Fruit fly (Drosophila melanogaster) whole organism, prepupa: Measurements from ENCODE around the gene Cubn2.

Source experiments
- CG11294 ChIP-seq: fragments of 200-800 bp; sonication (Bioruptor generic); IDR thresholded peaks from 2 replicates; pipeline ENCODE4 v1.3.6; 2022; ENCODE audit warnings: missing biosample characterization, missing genetic modification characterization
- CG11762 ChIP-seq: fragments of 200-800 bp; sonication (Bioruptor generic); optimal IDR thresholded peaks from 3 replicates; lab custom pipeline; 2016; ENCODE audit warnings: missing biosample characterization, missing genetic modification characterization; ENCODE audit not compliant: insufficient read depth
- CG11902 ChIP-seq: fragments of 200-800 bp; sonication (Bioruptor generic); optimal IDR thresholded peaks from 3 replicates; lab custom pipeline; 2016; ENCODE audit warnings: missing biosample characterization, missing genetic modification characterization
- CG1621 ChIP-seq: fragments of 200-800 bp; sonication (Bioruptor generic); optimal IDR thresholded peaks from 3 replicates; lab custom pipeline; 2018; ENCODE audit warnings: missing biosample characterization, mild to moderate bottlenecking, missing genetic modification characterization
- CG32006 ChIP-seq: fragments of 200-800 bp; sonication (Bioruptor generic); optimal IDR thresholded peaks from 3 replicates; lab custom pipeline; 2017; ENCODE audit warnings: missing biosample characterization, mild to moderate bottlenecking, missing genetic modification characterization
- CG34406 ChIP-seq: fragments of 200-800 bp; sonication (Bioruptor generic); optimal IDR thresholded peaks from 3 replicates; lab custom pipeline; 2016; ENCODE audit warnings: missing biosample characterization, missing genetic modification characterization
- CG3919 ChIP-seq: fragments of 200-800 bp; sonication (Bioruptor generic); optimal IDR thresholded peaks from 3 replicates; lab custom pipeline; 2016; ENCODE audit warnings: missing biosample characterization, missing genetic modification characterization
- CG6276 ChIP-seq: fragments of 200-800 bp; sonication (Bioruptor generic); optimal IDR thresholded peaks from 2 replicates; lab custom pipeline; 2017; ENCODE audit warnings: missing biosample characterization, mild to moderate bottlenecking, missing genetic modification characterization
- CG6808 ChIP-seq: fragments of 200-800 bp; sonication (Bioruptor generic); optimal IDR thresholded peaks from 3 replicates; lab custom pipeline; 2017; ENCODE audit warnings: missing biosample characterization, missing genetic modification characterization, mild to moderate bottlenecking, moderate library complexity, missing genetic modification reagents
- CG8119 ChIP-seq: fragments of 200-800 bp; sonication (Bioruptor generic); IDR thresholded peaks from 3 replicates; pipeline ENCODE4 v1.3.6; 2022; ENCODE audit warnings: missing biosample characterization, missing genetic modification characterization
- CG9139 ChIP-seq: fragments of 200-800 bp; sonication (Bioruptor generic); optimal IDR thresholded peaks from 3 replicates; lab custom pipeline; 2017; ENCODE audit warnings: missing biosample characterization, mild to moderate bottlenecking, missing genetic modification characterization
- Eip75B ChIP-seq: fragments of 200-800 bp; sonication (Bioruptor generic); optimal IDR thresholded peaks from 3 replicates; lab custom pipeline; 2016; ENCODE audit warnings: missing biosample characterization, missing genetic modification characterization
- Eip78C ChIP-seq: fragments of 200-800 bp; sonication (Bioruptor generic); peaks from one replicate; lab custom pipeline; 2016; ENCODE audit warnings: missing biosample characterization, missing genetic modification characterization
- Ets96B ChIP-seq: fragments of 200-800 bp; optimal IDR thresholded peaks from 2 replicates; lab custom pipeline; 2019; ENCODE audit warnings: missing biosample characterization, mild to moderate bottlenecking, missing genetic modification characterization, moderate library complexity
- Hr4 ChIP-seq: fragments of 200-800 bp; sonication (Bioruptor generic); optimal IDR thresholded peaks from 3 replicates; lab custom pipeline; 2016; ENCODE audit warnings: missing biosample characterization, missing genetic modification characterization
- Met ChIP-seq: fragments of 200-800 bp; sonication (Bioruptor generic); optimal IDR thresholded peaks from 3 replicates; lab custom pipeline; 2016; ENCODE audit warnings: missing biosample characterization, missing genetic modification characterization
- OdsH ChIP-seq: fragments of 200-800 bp; sonication (Bioruptor generic); optimal IDR thresholded peaks from 3 replicates; lab custom pipeline; 2016; ENCODE audit warnings: missing biosample characterization, missing genetic modification characterization
- Smox ChIP-seq: fragments of 200-800 bp; sonication (Bioruptor generic); optimal IDR thresholded peaks from 3 replicates; lab custom pipeline; 2016; ENCODE audit warnings: missing biosample characterization, missing genetic modification characterization
- Sox15 ChIP-seq: fragments of 200-800 bp; sonication (Bioruptor generic); optimal IDR thresholded peaks from 3 replicates; lab custom pipeline; 2016; ENCODE audit warnings: missing biosample characterization, missing genetic modification characterization
- acj6 ChIP-seq: fragments of 200-800 bp; sonication (Bioruptor generic); optimal IDR thresholded peaks from 3 replicates; lab custom pipeline; 2016; ENCODE audit warnings: missing biosample characterization, missing genetic modification characterization
- eg ChIP-seq: fragments of 200-800 bp; sonication (Bioruptor generic); IDR thresholded peaks from 3 replicates; pipeline ENCODE4 v1.3.6; 2022; ENCODE audit warnings: missing biosample characterization, missing genetic modification characterization
- esn ChIP-seq: fragments of 200-800 bp; sonication (Bioruptor generic); optimal IDR thresholded peaks from 2 replicates; lab custom pipeline; 2016; ENCODE audit warnings: missing biosample characterization, mild to moderate bottlenecking, missing genetic modification characterization, moderate library complexity
- fd85E ChIP-seq: fragments of 200-800 bp; sonication (Bioruptor generic); optimal IDR thresholded peaks from 3 replicates; lab custom pipeline; 2016; ENCODE audit warnings: missing biosample characterization, missing genetic modification characterization
- fkh ChIP-seq: fragments of 200-800 bp; sonication (Bioruptor generic); optimal IDR thresholded peaks from 3 replicates; lab custom pipeline; 2017; ENCODE audit warnings: missing biosample characterization, mild to moderate bottlenecking, missing genetic modification characterization, moderate library complexity
- net ChIP-seq: fragments of 200-800 bp; sonication (Bioruptor generic); optimal IDR thresholded peaks from 3 replicates; lab custom pipeline; 2016; ENCODE audit warnings: missing biosample characterization, missing genetic modification characterization
- pdm3 ChIP-seq: fragments of 200-800 bp; sonication (Bioruptor generic); optimal IDR thresholded peaks from 3 replicates; lab custom pipeline; 2016; ENCODE audit warnings: missing biosample characterization, missing genetic modification characterization
- svp ChIP-seq: fragments of 200-800 bp; sonication (Bioruptor generic); peaks from one replicate; lab custom pipeline; 2016; ENCODE audit warnings: missing biosample characterization, missing genetic modification characterization
- topi ChIP-seq: fragments of 200-800 bp; sonication (Bioruptor generic); optimal IDR thresholded peaks from 3 replicates; lab custom pipeline; 2016; ENCODE audit warnings: missing biosample characterization, missing genetic modification characterization
- vri ChIP-seq: fragments of 200-800 bp; sonication (Bioruptor generic); optimal IDR thresholded peaks from 3 replicates; lab custom pipeline; 2016; ENCODE audit warnings: missing biosample characterization, mild to moderate bottlenecking, missing genetic modification characterization

Gene Cubn2

dm6 chr3L:11773796-11774195 is 40.8 kb downstream of the Cubn2 start:
- TF ChIP-seq CG8119 (no peak), svp (GFP tag; lab: Kevin White, UChicago) (peak; percentile 77)

- peak; percentile 77 for TF ChIP-seq vri (GFP tag; lab: Kevin White, UChicago)
- no peak for TF ChIP-seq Sox15 (GFP tag; lab: Kevin White, UChicago)
- TF ChIP-seq, all 60 proteins: peak for 1
Measured at dm6 chr3L:11772608-11773017, 41.9 kb downstream of the Cubn2 start.

dm6 chr3L:11772057-11772456 is 42.5 kb downstream of the Cubn2 start, which contains the start of gene Muc68D:
Gene Muc68D, minus strand, starts transcription at chr3L:11772157.
- TF ChIP-seq CG6808 (GFP tag; lab: Kevin White, UChicago) (no peak), CG3919 (no peak), eg (no peak), Smox (GFP tag; lab: Kevin White, UChicago) (no peak), CG6276 (GFP tag; lab: Kevin White, UChicago) (no peak), topi (no peak), OdsH (GFP tag; lab: Kevin White, UChicago) (no peak), CG9139 (GFP tag; lab: Kevin White, UChicago) (no peak), Met (GFP tag; lab: Kevin White, UChicago) (no peak)

dm6 chr3L:11766563-11766962 is 48.0 kb downstream of the Cubn2 start:
- no peak for TF ChIP-seq CG34406
- no peak for TF ChIP-seq esn (GFP tag; lab: Kevin White, UChicago)
- TF ChIP-seq net (GFP tag; lab: Kevin White, UChicago), result no peak
- no peak for TF ChIP-seq fkh (GFP tag; lab: Kevin White, UChicago)
- no peak for TF ChIP-seq Hr4 (GFP tag; lab: Kevin White, UChicago)
- no peak for TF ChIP-seq CG32006
- no peak for TF ChIP-seq Eip75B (GFP tag; lab: Kevin White, UChicago)
- no peak for TF ChIP-seq CG3919
- TF ChIP-seq acj6, result no peak
- TF ChIP-seq CG1621, result no peak
- no peak for TF ChIP-seq fd85E (GFP tag; lab: Kevin White, UChicago)
- TF ChIP-seq CG11294 (GFP tag; lab: Robert Waterston, UW), result no peak
- TF ChIP-seq eg, result no peak
- no peak for TF ChIP-seq Met (GFP tag; lab: Kevin White, UChicago)
- no peak for TF ChIP-seq CG11902 (GFP tag; lab: Kevin White, UChicago)
- TF ChIP-seq CG11762, result no peak

- TF ChIP-seq CG9139 (GFP tag; lab: Kevin White, UChicago) (no peak), CG11294 (GFP tag; lab: Robert Waterston, UW) (no peak), CG6276 (GFP tag; lab: Kevin White, UChicago) (no peak), fkh (GFP tag; lab: Kevin White, UChicago) (no peak), Eip78C (GFP tag; lab: Kevin White, UChicago) (peak; percentile 27)
Measured at dm6 chr3L:11765695-11766232, 48.8 kb downstream of the Cubn2 start, which contains the start of gene loaf. Gene loaf, minus strand, starts transcription at chr3L:11766182.

dm6 chr3L:11764930-11765329 is 49.6 kb downstream of the Cubn2 start:
- TF ChIP-seq Ets96B (tag; lab: Kevin White, UChicago), result no peak
- no peak for TF ChIP-seq CG9139 (GFP tag; lab: Kevin White, UChicago)
- TF ChIP-seq pdm3 (GFP tag; lab: Kevin White, UChicago), result no peak
